Worm (Caenorhabditis elegans) whole organism, dauer: ENCODE measurements around the gene T14G12.6.

ENCODE experiments used
- unc-62 ChIP-seq: sonication (generic microtip); optimal IDR thresholded peaks from 2 replicates; lab custom pipeline; 2017; ENCODE audit warnings: missing biosample characterization, missing genetic modification reagents, missing genetic modification characterization

Gene T14G12.6

ce11 chrX:3759345-3759744, at the start of gene T14G12.6:
T14G12.6 (minus strand) TSS chrX:3759445.
- no peak for TF ChIP-seq unc-62 (GFP tag; lab: Kevin White, UChicago)

ce11 chrX:3807166-3807565, 47.9 kb upstream of the T14G12.6 start, which contains the start of gene F35A5.1:
F35A5.1 (plus strand) TSS chrX:3807466.
- TF ChIP-seq unc-62 (GFP tag; lab: Kevin White, UChicago) = no peak

DNA sequence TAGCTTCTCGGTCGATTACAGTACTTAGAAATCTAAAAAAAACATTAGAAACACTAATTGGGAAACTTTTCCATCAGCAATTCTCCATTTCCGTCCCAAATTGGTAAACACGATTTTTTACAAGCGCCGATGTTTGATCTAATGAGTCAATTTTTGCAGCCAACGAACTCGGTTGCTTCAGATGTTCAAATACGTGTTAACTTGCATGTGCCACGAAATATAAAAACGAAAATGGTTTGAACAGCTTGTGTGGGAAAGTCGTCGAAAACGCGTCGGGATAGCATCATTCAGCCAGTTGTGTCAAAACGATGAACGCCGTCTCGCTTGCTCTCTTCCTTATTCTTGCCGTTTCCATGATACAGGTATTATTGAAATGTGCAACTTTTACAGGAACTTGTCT, 45.6 kb upstream of the T14G12.6 start, which contains the start of gene F35A5.2:
F35A5.2 (plus strand) TSS at position 301 of the 400 bp plus-strand sequence.
- TF ChIP-seq unc-62 (GFP tag; lab: Kevin White, UChicago) = no peak

DNA sequence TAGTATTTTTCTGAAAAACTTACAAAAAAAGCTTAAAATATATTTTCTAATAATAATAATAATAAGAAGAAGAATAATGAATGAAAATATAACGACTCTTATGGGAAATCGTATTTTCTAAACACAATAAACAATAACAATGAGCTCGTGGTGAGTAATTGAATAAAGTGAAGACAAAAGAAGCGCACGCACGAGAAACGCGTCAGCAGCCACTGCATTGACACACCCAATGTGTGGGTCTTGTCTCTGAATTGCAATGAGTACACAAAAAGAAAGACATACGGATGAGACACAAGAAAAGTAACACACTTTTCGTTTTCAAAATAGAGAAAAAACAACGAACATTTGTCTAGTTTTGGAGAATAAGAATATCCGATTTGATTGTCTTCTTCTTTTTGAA, 44.1 kb upstream of the T14G12.6 start, which contains the start of gene F35A5.8:
F35A5.8 (minus strand) TSS at position 151 of the 400 bp plus-strand sequence.
- TF ChIP-seq unc-62 (GFP tag; lab: Kevin White, UChicago) = no peak

DNA sequence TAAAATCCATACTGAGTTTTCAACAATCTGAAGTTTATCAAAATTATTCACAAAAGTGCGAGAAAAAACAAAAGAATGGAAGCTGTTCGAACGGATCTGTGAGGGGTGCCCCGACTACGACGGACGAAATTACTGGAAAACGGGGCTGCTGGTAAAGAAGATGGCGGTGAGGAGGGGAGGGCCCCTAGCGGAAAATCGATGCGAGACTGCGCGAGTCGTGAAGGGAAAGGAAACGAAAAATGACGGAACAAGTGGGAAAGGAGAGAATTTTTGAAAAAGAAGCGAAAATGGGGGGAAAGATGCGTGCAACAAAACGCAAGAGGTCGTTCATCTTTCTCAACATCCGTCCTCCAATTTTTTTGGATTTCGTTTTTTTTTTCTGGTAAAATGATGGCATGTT, 43.5 kb upstream of the T14G12.6 start:
- no peak for TF ChIP-seq unc-62 (GFP tag; lab: Kevin White, UChicago)

DNA sequence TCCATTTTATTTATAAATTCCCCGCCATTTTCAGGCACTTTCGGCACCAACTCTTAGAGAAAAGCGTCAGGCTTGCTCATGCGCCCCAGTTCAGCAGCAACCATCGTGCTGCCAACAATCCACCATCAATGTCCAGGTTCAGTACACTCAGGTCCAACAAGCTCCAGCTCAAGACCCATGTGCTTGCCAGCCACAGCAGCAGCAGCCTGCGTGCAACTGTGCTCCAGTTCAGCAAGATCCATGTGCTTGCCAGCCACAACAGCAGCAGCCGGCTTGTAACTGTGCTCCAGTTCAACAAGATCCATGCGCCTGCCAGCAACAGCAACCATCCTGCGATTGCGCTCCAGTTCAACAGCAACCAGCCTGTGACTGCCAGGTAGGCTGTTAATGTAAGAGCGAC, 39.0 kb upstream of the T14G12.6 start:
- no peak for TF ChIP-seq unc-62 (GFP tag; lab: Kevin White, UChicago)

- no peak for TF ChIP-seq unc-62 (GFP tag; lab: Kevin White, UChicago)
These were observed 38.6 kb upstream of the T14G12.6 start, which contains the start of gene abu-10 for ce11 chrX:3797882-3798281. abu-10 (plus strand) TSS chrX:3798182.

DNA sequence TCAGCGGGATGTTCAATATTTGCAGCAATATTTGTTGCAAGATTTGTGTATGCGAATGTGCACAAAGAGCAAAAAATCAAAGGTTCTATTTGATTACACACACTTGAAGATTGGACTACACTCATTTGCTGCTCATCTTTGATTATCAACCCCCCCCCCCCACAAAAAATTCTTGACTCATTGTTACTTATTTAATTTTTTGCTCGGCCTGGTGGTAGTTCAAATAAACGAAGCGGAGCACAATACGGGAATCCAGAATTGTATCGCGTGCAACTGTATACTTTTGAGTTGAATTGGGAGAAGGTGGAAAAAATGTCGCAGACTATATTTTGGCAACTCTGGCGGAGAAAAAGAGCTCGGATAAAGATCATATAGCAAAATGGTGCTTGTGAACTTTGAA, 36.4 kb upstream of the T14G12.6 start, which contains the start of gene F35A5.5:
F35A5.5 (minus strand) TSS at position 101 of the 400 bp plus-strand sequence.
- TF ChIP-seq unc-62 (GFP tag; lab: Kevin White, UChicago) = no peak

DNA sequence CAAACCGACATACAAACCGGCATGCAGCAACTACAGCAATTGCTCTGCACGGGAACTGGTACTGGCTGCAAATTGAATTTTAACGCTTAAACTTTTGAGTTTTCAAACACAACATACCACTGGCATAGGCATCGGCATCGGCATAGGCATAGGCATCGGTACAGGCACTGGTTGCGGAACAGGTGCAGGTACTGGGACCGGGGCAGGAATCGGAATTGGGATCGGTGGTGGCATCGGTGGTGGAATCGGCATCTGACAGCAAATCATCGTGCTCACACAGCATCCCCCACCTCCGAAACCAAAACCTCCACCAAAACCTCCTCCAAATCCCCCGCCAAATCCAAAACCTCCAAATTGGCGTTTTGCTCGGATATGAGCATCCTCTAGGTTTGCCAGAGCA, 34.9 kb upstream of the T14G12.6 start:
- TF ChIP-seq unc-62 (GFP tag; lab: Kevin White, UChicago) = no peak

DNA sequence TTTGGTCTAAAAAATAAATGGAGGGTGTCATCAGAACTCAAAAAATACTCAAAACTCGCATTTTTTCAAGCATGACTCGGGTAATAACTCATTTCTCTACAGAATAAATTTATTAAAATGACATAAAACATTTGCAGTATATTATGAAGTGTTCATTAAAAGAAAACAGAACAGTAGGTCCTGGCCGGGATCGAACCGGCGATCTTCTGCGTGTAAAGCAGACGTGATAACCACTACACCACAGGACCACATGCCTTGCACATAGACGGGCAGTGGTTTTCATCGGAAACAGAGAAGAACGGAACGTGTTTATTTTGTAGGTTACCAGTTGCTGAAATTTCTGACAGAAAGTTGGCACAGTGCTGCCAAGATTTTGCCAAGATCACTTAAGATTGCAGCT, 34.1 kb upstream of the T14G12.6 start:
- no peak for TF ChIP-seq unc-62 (GFP tag; lab: Kevin White, UChicago)

DNA sequence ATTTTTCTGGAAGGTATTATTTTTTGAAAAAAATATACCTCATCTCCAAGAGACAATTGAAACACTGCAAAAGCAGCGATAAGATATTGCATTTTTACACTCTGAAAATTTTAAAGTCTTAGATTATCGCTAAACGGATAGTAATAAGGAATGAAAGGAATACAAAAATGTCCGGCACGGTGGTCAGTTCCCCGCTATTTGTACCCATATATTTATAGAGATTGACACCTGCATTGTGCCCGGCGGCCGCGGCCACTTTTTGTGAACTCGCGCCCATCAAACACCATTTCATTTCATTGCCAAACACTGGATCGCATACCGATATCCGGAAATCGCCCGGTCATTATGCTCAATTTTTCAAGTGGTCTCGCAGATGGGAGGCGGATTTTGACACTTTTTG, 33.5 kb upstream of the T14G12.6 start, which contains the start of gene idpp-5:
idpp-5 (minus strand) TSS at position 101 of the 400 bp plus-strand sequence.
- no peak for TF ChIP-seq unc-62 (GFP tag; lab: Kevin White, UChicago)

- TF ChIP-seq unc-62 (GFP tag; lab: Kevin White, UChicago) = no peak
These were observed 31.9 kb upstream of the T14G12.6 start for ce11 chrX:3791098-3791497.

DNA sequence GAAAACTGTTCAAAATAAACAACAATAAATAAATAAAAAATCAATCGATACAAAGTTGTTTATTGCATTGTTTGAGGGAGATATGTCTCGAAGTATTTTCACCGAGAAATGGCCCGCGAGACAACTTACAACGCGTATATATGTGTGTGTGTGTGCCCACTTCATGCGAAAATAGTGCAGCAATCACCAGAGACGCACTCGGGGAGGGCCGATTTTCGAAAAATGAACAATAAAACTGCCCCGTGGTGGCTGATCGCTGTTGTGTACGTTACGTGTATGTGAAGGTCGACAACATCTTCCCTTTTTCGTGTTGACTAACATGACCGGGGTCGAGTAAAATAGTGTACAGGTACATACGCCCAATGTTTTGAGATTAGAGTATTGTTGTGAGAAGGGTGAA, 29.2 kb upstream of the T14G12.6 start:
- no peak for TF ChIP-seq unc-62 (GFP tag; lab: Kevin White, UChicago)

DNA sequence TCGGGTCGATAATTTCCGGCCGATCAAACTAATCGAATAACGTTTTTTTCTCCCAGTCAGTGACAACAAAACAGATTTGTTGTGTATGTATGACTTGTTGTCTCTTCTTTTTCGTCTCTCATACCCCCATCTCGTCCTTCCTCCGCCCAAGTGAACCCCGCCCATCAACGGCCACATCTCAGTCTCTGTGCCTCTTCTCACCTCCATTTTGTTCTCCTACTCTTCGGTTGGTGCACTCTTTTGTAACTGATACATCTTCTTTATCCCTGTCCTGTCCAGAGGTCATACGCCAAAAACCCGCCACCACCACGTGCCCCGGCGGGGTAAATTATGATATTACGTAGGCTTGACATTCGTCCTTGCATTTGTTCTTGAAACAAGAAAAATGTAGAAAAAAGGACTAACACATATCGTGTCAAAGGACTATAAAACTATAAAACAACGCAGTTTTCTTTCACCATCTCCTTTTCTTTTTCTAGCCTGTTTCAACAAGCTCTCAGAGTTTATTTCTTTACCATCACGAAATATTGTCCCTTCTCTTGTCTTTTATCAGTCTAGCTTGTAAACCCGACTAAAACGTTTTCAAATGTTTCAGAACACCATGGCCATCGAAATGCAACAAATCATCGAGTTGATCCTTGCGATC, 28.3 kb upstream of the T14G12.6 start, which contains the start of gene pmpl-1:
pmpl-1 (plus strand) TSS at position 596 of the 646 bp plus-strand sequence.
- TF ChIP-seq unc-62 (GFP tag; lab: Kevin White, UChicago) = no peak

- TF ChIP-seq unc-62 (GFP tag; lab: Kevin White, UChicago) = no peak
These were observed 26.0 kb upstream of the T14G12.6 start for ce11 chrX:3785111-3785808.

DNA sequence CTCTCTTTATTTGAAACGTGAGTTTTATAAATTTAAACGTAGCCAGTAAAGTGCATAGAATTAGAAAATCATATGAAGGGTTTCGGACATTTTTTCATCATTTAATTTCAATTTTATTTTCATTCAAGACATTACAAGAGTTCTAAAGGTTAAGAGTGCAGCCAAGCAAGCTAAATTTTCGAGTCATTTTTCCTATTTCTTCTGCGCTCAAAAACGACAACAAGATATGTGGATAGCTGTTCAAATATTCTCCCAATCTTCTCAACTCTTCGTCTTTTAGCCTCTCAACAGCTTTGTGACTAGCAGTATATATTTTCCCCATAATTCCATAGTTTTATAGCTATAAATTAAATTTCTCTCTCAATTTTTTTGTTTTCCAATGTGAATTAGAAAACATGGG, 24.4 kb upstream of the T14G12.6 start:
- no peak for TF ChIP-seq unc-62 (GFP tag; lab: Kevin White, UChicago)
